Fruit fly (Drosophila melanogaster): Measurements from ENCODE around the gene CG2772.

DNA sequence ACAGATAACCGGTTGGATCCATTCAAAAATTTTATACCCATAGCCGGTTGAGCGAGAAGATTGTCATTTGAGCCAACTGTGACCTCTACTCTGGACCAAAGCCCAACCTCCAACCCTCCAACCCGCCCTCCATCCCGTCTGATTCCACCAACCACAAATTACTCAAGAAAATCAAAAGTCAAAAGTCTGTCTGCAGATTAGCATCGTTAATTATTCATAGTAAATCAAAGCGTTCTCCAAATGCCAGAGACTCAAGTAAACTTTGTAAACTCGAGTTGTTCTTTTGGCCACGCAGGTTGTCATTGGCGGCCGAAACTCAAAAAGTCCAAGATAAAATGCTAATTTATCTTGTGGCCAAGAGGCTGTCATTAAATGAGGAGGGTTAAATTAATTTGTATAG lies 28.2 kb upstream of the CG2772 start:
- TF ChIP-seq CG34406 (GFP tag; optimal IDR thresholded peaks at IDR 0.05) = no peak
- TF ChIP-seq CG8119 (GFP tag; IDR thresholded peaks at IDR 0.05) = no peak
